Worm (Caenorhabditis elegans): ENCODE data around the gene ZK938.12.

ce11 chrII:9781842-9782241, 49.3 kb upstream of the ZK938.12 start, which contains the start of gene cyp-13A1:
- no peak for TF ChIP-seq med-1 (GFP tag; optimal IDR thresholded peaks at IDR 0.05; ENCODE audit: insufficient read depth)
- TF ChIP-seq flt-1 (GFP tag; IDR thresholded peaks at IDR 0.05): no peak
- TF ChIP-seq T22C8.4 (GFP tag; IDR thresholded peaks at IDR 0.05): no peak
- no peak for TF ChIP-seq klf-2 (GFP tag; conservative IDR thresholded peaks at IDR 0.05)
- TF ChIP-seq cog-1 (tag; optimal IDR thresholded peaks at IDR 0.05): no peak
- TF ChIP-seq ztf-23 (GFP tag; IDR thresholded peaks at IDR 0.05): no peak
- no peak for TF ChIP-seq ztf-29 (GFP tag; IDR thresholded peaks at IDR 0.05)

Measured in whole organism, midembryonic.